Worm (Caenorhabditis elegans) whole organism, L3 larva: ENCODE results near the gene nhr-7.

Experiments
- R02D3.7 ChIP-seq: fragments of 150-350 bp; optimal IDR thresholded peaks from 2 replicates; lab custom pipeline; 2014; ENCODE audit warnings: missing biosample characterization, missing genetic modification characterization
- aly-2 ChIP-seq: fragments of 150-350 bp; optimal IDR thresholded peaks from 2 replicates; lab custom pipeline; 2014; ENCODE audit warnings: missing biosample characterization, missing genetic modification characterization
- ama-1 ChIP-seq: fragments of 150-350 bp; optimal IDR thresholded peaks from 2 replicates; lab custom pipeline; 2018
- ceh-82 ChIP-seq: fragments of 150-350 bp; optimal IDR thresholded peaks from 2 replicates; lab custom pipeline; 2014; ENCODE audit warnings: missing biosample characterization, missing genetic modification characterization
- ceh-9 ChIP-seq: sonication (generic microtip); optimal IDR thresholded peaks from 2 replicates; lab custom pipeline; 2018; ENCODE audit warnings: missing biosample characterization, missing genetic modification characterization
- fos-1 ChIP-seq: fragments of 150-350 bp; optimal IDR thresholded peaks from 2 replicates; lab custom pipeline; 2014; ENCODE audit warnings: missing biosample characterization, missing genetic modification characterization
- nfya-1 ChIP-seq: sonication (generic microtip); optimal IDR thresholded peaks from 2 replicates; lab custom pipeline; 2017; ENCODE audit warnings: missing genetic modification characterization, mild to moderate bottlenecking, missing compliant biosample characterization, antibody characterized with exemption, moderate library complexity; ENCODE audit not compliant: insufficient read depth
- nhr-237 ChIP-seq: fragments of 150-350 bp; optimal IDR thresholded peaks from 2 replicates; lab custom pipeline; 2014; ENCODE audit warnings: missing biosample characterization, missing genetic modification characterization
- nhr-28 ChIP-seq: fragments of 150-350 bp; optimal IDR thresholded peaks from 2 replicates; lab custom pipeline; 2014; ENCODE audit warnings: missing biosample characterization, missing genetic modification characterization
- nhr-76 ChIP-seq: fragments of 150-350 bp; sonication (generic microtip); optimal IDR thresholded peaks from 5 replicates; lab custom pipeline; 2014; ENCODE audit warnings: missing biosample characterization, missing genetic modification characterization
- nhr-77 ChIP-seq: fragments of 150-350 bp; optimal IDR thresholded peaks from 2 replicates; lab custom pipeline; 2014; ENCODE audit warnings: missing biosample characterization, missing genetic modification characterization
- snpc-4 ChIP-seq: fragments of 150-350 bp; optimal IDR thresholded peaks from 2 replicates; lab custom pipeline; 2014; ENCODE audit warnings: missing biosample characterization, missing genetic modification characterization
- ztf-4 ChIP-seq: fragments of 150-350 bp; optimal IDR thresholded peaks from 2 replicates; lab custom pipeline; 2014; ENCODE audit warnings: missing biosample characterization, missing genetic modification characterization

DNA sequence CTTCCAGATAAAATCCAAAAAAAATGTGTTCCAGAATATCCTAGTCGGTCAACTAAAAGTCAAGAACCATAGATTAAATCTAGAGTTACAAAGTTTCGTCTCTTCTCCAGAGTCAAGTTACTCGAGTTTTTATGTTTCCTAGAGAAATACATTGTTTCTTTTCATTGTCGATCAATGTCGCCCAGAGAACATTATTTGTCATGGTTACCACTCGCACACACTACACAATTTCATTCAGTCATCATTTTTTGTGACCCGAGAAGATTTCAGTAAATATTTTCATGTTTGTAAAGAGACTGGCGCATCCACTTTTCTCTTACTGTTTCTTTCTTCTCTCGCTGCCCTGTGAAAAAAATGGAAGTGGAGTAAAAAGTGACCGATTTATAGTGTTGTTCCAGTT lies 45.5 kb upstream of the nhr-7 start:
- no peak for TF ChIP-seq nhr-28 (tag; lab: Kevin White, UChicago)
- no peak for TF ChIP-seq ceh-82 (tag; lab: Kevin White, UChicago)
- no peak for TF ChIP-seq ztf-4 (tag; lab: Kevin White, UChicago)
- TF ChIP-seq ama-1 (lab: Kevin White, UChicago), result no peak
- TF ChIP-seq snpc-4 (tag; lab: Kevin White, UChicago), result no peak
- no peak for TF ChIP-seq nhr-76 (tag; lab: Kevin White, UChicago)
- no peak for TF ChIP-seq fos-1 (tag; lab: Kevin White, UChicago)
- TF ChIP-seq ceh-9 (tag; lab: Kevin White, UChicago), result no peak
- no peak for TF ChIP-seq R02D3.7 (tag; lab: Kevin White, UChicago)
- no peak for TF ChIP-seq nfya-1 (tag; lab: Kevin White, UChicago)
- no peak for TF ChIP-seq nhr-77 (tag; lab: Kevin White, UChicago)
- TF ChIP-seq aly-2 (tag; lab: Kevin White, UChicago), result no peak
- TF ChIP-seq nhr-237, result no peak
